Worm (Caenorhabditis elegans) whole organism, young adult: Measurements from ENCODE around the gene F53C11.9.

Source experiments
- dpl-1 ChIP-seq: fragments of 150-350 bp; optimal IDR thresholded peaks from 2 replicates; lab custom pipeline; 2014; ENCODE audit warnings: missing biosample characterization, missing genetic modification reagents, missing genetic modification characterization
- madf-3 ChIP-seq: fragments of 200-800 bp; sonication (Bioruptor generic); IDR thresholded peaks from 2 replicates; pipeline ENCODE4 v1.3.6; 2022; ENCODE audit warnings: missing genetic modification reagents, missing genetic modification characterization, missing compliant biosample characterization

DNA sequence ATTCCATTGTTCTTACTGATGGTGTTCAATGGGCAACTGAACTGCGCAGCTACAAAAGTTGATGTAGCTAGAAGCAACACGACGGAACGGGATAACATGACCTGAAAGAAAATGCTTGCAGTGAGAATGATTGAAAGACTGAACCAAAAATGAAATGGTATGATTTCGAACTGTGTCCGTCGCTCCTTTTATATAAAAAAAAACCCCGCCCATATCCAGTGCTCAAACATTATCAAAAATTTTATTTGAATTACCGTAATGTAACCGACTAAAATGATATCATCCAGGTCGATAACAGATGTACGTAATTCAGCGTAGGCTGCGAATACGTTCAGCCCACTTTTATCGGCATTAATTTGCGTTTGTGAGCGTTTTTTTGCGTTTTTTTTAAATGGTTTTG is 39.4 kb upstream of the F53C11.9 start, which contains the start of gene irg-5:
- TF ChIP-seq madf-3 (GFP tag; lab: Robert Waterston, UW) = no peak
- no peak for TF ChIP-seq dpl-1 (GFP tag; lab: Kevin White, UChicago)
